Worm (Caenorhabditis elegans) whole organism, young adult: ENCODE data around the gene gldi-4.

Experiments
- B0035.1 ChIP-seq: sonication (generic microtip); optimal IDR thresholded peaks from 2 replicates; lab custom pipeline; 2016; ENCODE audit warnings: missing genetic modification characterization, mild to moderate bottlenecking, missing compliant biosample characterization, missing genotype, missing genetic modification reagents
- D2030.7 ChIP-seq: fragments of 200-800 bp; sonication (Bioruptor generic); IDR thresholded peaks from 2 replicates; pipeline ENCODE4 v1.3.6; 2022; ENCODE audit warnings: missing genetic modification reagents, missing genetic modification characterization, missing compliant biosample characterization
- F33H1.4 ChIP-seq: fragments of 200-800 bp; sonication (Bioruptor generic); IDR thresholded peaks from 2 replicates; pipeline ENCODE4 v1.3.6; 2022; ENCODE audit warnings: missing genetic modification reagents, missing genetic modification characterization, missing compliant biosample characterization
- F39B2.1 ChIP-seq: fragments of 200-800 bp; sonication (Bioruptor generic); IDR thresholded peaks from 2 replicates; pipeline ENCODE4 v1.3.6; 2022; ENCODE audit warnings: missing genetic modification reagents, missing genetic modification characterization, missing compliant biosample characterization
- T07F8.4 ChIP-seq: sonication (generic microtip); optimal IDR thresholded peaks from 2 replicates; lab custom pipeline; 2016; ENCODE audit warnings: mild to moderate bottlenecking, missing genetic modification characterization, moderate library complexity, missing compliant biosample characterization
- Y56A3A.18 ChIP-seq: fragments of 200-800 bp; sonication (Bioruptor generic); IDR thresholded peaks from 2 replicates; pipeline ENCODE4 v1.3.6; 2022; ENCODE audit warnings: missing genetic modification reagents, missing genetic modification characterization, missing compliant biosample characterization
- aptf-2 ChIP-seq: fragments of 200-800 bp; sonication (Bioruptor generic); conservative IDR thresholded peaks from 2 replicates; pipeline ENCODE4 v1.3.6; 2022; ENCODE audit warnings: missing genetic modification reagents, missing genetic modification characterization, missing compliant biosample characterization
- attf-3 ChIP-seq: fragments of 200-800 bp; sonication (Bioruptor generic); conservative IDR thresholded peaks from 2 replicates; pipeline ENCODE4 v1.3.6; 2022; ENCODE audit warnings: missing genetic modification reagents, missing genetic modification characterization, missing compliant biosample characterization
- cebp-1 ChIP-seq, 2 experiments: fragments of 200-800 bp in 1 of 2; sonication (Bioruptor generic) in 1 of 2; sonication (generic microtip) in 1 of 2; IDR thresholded peaks in 1 of 2; optimal IDR thresholded peaks in 1 of 2; 2 replicates each; pipeline versions ENCODE4 v1.3.6 to Lab custom; 2017 to 2022; ENCODE audit warnings: missing compliant biosample characterization in 2 of 2, missing genetic modification characterization in 2 of 2, mild to moderate bottlenecking in 1 of 2, missing genetic modification reagents in 1 of 2, moderate library complexity in 1 of 2
- ceh-27 ChIP-seq: fragments of 200-800 bp; sonication (Bioruptor generic); optimal IDR thresholded peaks from 2 replicates; lab custom pipeline; 2018; ENCODE audit warnings: mild to moderate bottlenecking, missing genetic modification characterization, moderate library complexity, missing compliant biosample characterization
- ceh-40 ChIP-seq: fragments of 200-800 bp; sonication (Bioruptor generic); IDR thresholded peaks from 2 replicates; pipeline ENCODE4 v1.3.6; 2022; ENCODE audit warnings: missing genetic modification characterization, missing compliant biosample characterization
- ceh-91 ChIP-seq: fragments of 200-800 bp; sonication (Bioruptor generic); IDR thresholded peaks from 2 replicates; pipeline ENCODE4 v1.3.6; 2022; ENCODE audit warnings: missing genetic modification reagents, missing genetic modification characterization, missing compliant biosample characterization
- dpff-1 ChIP-seq: sonication (generic microtip); optimal IDR thresholded peaks from 2 replicates; lab custom pipeline; 2017; ENCODE audit warnings: mild to moderate bottlenecking, missing genetic modification characterization, missing compliant biosample characterization
- efl-1 ChIP-seq: fragments of 150-350 bp; optimal IDR thresholded peaks from 2 replicates; lab custom pipeline; 2014; ENCODE audit warnings: missing biosample characterization, missing genetic modification reagents, missing genetic modification characterization
- fkh-3 ChIP-seq: sonication (generic microtip); optimal IDR thresholded peaks from 2 replicates; lab custom pipeline; 2016; ENCODE audit warnings: mild to moderate bottlenecking, missing genetic modification characterization, missing compliant biosample characterization
- hlh-12 ChIP-seq: sonication (generic microtip); optimal IDR thresholded peaks from 2 replicates; lab custom pipeline; 2016; ENCODE audit warnings: missing genetic modification characterization, missing compliant biosample characterization
- let-607 ChIP-seq, 2 experiments: fragments of 200-800 bp in 1 of 2; sonication (Bioruptor generic) in 1 of 2; sonication (generic microtip) in 1 of 2; optimal IDR thresholded peaks; 2 replicates each; lab custom pipeline; 2016 to 2018; ENCODE audit warnings: mild to moderate bottlenecking in 2 of 2, missing compliant biosample characterization in 2 of 2, missing genetic modification characterization in 2 of 2, moderate library complexity in 2 of 2, missing genotype in 1 of 2
- lin-26 ChIP-seq: fragments of 200-800 bp; sonication (Bioruptor generic); IDR thresholded peaks from 2 replicates; pipeline ENCODE4 v1.3.6; 2022; ENCODE audit warnings: missing genetic modification reagents, missing genetic modification characterization, missing compliant biosample characterization
- madf-6 ChIP-seq: fragments of 200-800 bp; sonication (Bioruptor generic); IDR thresholded peaks from 2 replicates; pipeline ENCODE4 v1.3.6; 2022; ENCODE audit warnings: missing genetic modification reagents, missing genetic modification characterization, missing compliant biosample characterization
- mel-28 ChIP-seq: sonication (generic microtip); optimal IDR thresholded peaks from 2 replicates; lab custom pipeline; 2016; ENCODE audit warnings: borderline replicate concordance, mild to moderate bottlenecking, missing genetic modification characterization, missing compliant biosample characterization
- nfyb-1 ChIP-seq: fragments of 200-800 bp; sonication (Bioruptor generic); IDR thresholded peaks from 2 replicates; pipeline ENCODE4 v1.3.6; 2022; ENCODE audit warnings: missing genetic modification reagents, missing genetic modification characterization, missing compliant biosample characterization
- nhr-120 ChIP-seq: fragments of 200-800 bp; sonication (Bioruptor generic); IDR thresholded peaks from 2 replicates; pipeline ENCODE4 v1.3.6; 2022; ENCODE audit warnings: missing genetic modification characterization, missing compliant biosample characterization
- nhr-80 ChIP-seq: sonication (generic microtip); optimal IDR thresholded peaks from 2 replicates; lab custom pipeline; 2016; ENCODE audit warnings: missing genetic modification characterization, missing compliant biosample characterization
- rec-8 ChIP-seq, 2 experiments: sonication (generic microtip); optimal IDR thresholded peaks; 2 replicates each; lab custom pipeline; 2016; ENCODE audit warnings: mild to moderate bottlenecking in 2 of 2, missing genetic modification characterization in 2 of 2, missing genetic modification reagents in 2 of 2, missing genotype in 2 of 2, missing biosample characterization in 1 of 2, missing compliant biosample characterization in 1 of 2, moderate library complexity in 1 of 2
- snpc-1.3 ChIP-seq: sonication (generic microtip); optimal IDR thresholded peaks from 2 replicates; lab custom pipeline; 2017; ENCODE audit warnings: missing genetic modification characterization, mild to moderate bottlenecking, missing compliant biosample characterization, antibody characterized with exemption, moderate library complexity, missing genotype, missing genetic modification reagents; ENCODE audit not compliant: insufficient read depth
- snpc-3.4 ChIP-seq: sonication (generic microtip); optimal IDR thresholded peaks from 2 replicates; lab custom pipeline; 2017; ENCODE audit warnings: missing genetic modification characterization, mild to moderate bottlenecking, missing compliant biosample characterization, antibody characterized with exemption, moderate library complexity, missing genotype, missing genetic modification reagents
- snpc-4 ChIP-seq, 5 experiments: fragments of 150-350 bp in 1 of 5; sonication (generic microtip) in 4 of 5; optimal IDR thresholded peaks; 2 replicates each; lab custom pipeline; 2014 to 2018; ENCODE audit warnings: missing genetic modification characterization in 5 of 5, missing biosample characterization in 3 of 5, antibody characterized with exemption in 2 of 5, mild to moderate bottlenecking in 2 of 5, missing compliant biosample characterization in 2 of 5, missing genotype in 2 of 5, moderate library complexity in 2 of 5, missing genetic modification reagents in 1 of 5
- ztf-3 ChIP-seq: fragments of 200-800 bp; sonication (Bioruptor generic); optimal IDR thresholded peaks from 2 replicates; lab custom pipeline; 2018; ENCODE audit warnings: mild to moderate bottlenecking, missing genetic modification characterization, missing compliant biosample characterization

The gldi-4 gene

ce11 chrIV:7023858-7024257, 6.4 kb downstream of the gldi-4 start, which contains the start of gene adah-1 (continued):
- TF ChIP-seq hlh-12 (tag; lab: Kevin White, UChicago) (no peak), madf-6 (GFP tag; lab: Robert Waterston, UW) (no peak)

DNA sequence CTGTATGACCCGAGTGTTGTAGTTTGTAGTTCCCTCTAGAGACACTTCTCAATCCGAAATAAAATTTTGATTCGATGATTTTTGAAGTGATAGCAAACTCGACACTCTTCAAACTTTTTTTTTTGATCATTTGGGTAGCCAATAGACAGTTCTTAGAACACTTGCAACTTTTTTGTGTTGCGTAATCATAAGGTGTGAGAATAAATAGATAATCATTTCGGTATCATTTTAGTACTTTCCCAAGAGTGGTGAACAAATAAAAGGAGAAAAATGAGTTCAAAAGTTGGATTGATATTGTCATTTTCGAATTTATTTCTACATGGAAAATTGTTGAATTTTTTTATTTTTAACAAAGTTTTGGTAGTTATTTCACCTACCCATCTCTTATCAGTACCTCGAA, 7.4 kb downstream of the gldi-4 start:
- TF ChIP-seq nfyb-1 (GFP tag; lab: Robert Waterston, UW) = no peak
- no peak for TF ChIP-seq snpc-3.4
- peak; percentile 20 for TF ChIP-seq nhr-80
- TF ChIP-seq ceh-91 = no peak
- no peak for TF ChIP-seq B0035.1 (tag; lab: Kevin White, UChicago)

- peak; percentile 79 for TF ChIP-seq nhr-80
- TF ChIP-seq ceh-27 (GFP tag; lab: Kevin White, UChicago) = no peak
These were observed 8.4 kb downstream of the gldi-4 start for ce11 chrIV:7025835-7026234.

ce11 chrIV:7031019-7031418, 13.6 kb downstream of the gldi-4 start:
- TF ChIP-seq F33H1.4 (GFP tag; lab: Robert Waterston, UW) = no peak
- no peak for TF ChIP-seq rec-8 (tag; optimal IDR thresholded peaks at IDR 0.05; lab: Kevin White, UChicago)
- TF ChIP-seq Y56A3A.18 (GFP tag; lab: Robert Waterston, UW) = no peak
- TF ChIP-seq mel-28 (tag; lab: Kevin White, UChicago) = no peak
- TF ChIP-seq cebp-1 (GFP tag; IDR thresholded peaks at IDR 0.05; lab: Robert Waterston, UW) = no peak
- peak; percentile 86 for TF ChIP-seq cebp-1 (tag; optimal IDR thresholded peaks at IDR 0.05; lab: Kevin White, UChicago)

- TF ChIP-seq fkh-3 (tag; lab: Kevin White, UChicago) = no peak
- no peak for TF ChIP-seq lin-26 (GFP tag; lab: Robert Waterston, UW)
- no peak for TF ChIP-seq ceh-40
- no peak for TF ChIP-seq attf-3
- TF ChIP-seq ceh-27 (GFP tag; lab: Kevin White, UChicago) = no peak
- TF ChIP-seq dpff-1 = no peak
- no peak for TF ChIP-seq T07F8.4 (tag; lab: Kevin White, UChicago)
- no peak for TF ChIP-seq nhr-120 (GFP tag; lab: Robert Waterston, UW)
- no peak for TF ChIP-seq aptf-2 (GFP tag; lab: Robert Waterston, UW)
- TF ChIP-seq F39B2.1 (GFP tag; lab: Robert Waterston, UW) = no peak
- no peak for TF ChIP-seq madf-6 (GFP tag; lab: Robert Waterston, UW)
- TF ChIP-seq, all 124 proteins: peak for 0
These were observed 15.0 kb downstream of the gldi-4 start, which contains the start of gene C06G3.8 for ce11 chrIV:7032459-7032858. TSS of gene C06G3.8 (minus strand) at chrIV:7032559.

ce11 chrIV:7035823-7036222, 18.4 kb downstream of the gldi-4 start, which contains the start of gene C06G3.3:
TSS of gene C06G3.3 (plus strand) at chrIV:7036123.
- no peak for TF ChIP-seq ztf-3
- no peak for TF ChIP-seq ceh-27 (GFP tag; lab: Kevin White, UChicago)
- TF ChIP-seq D2030.7 = no peak
- TF ChIP-seq nhr-120 (GFP tag; lab: Robert Waterston, UW) = no peak
- no peak for TF ChIP-seq let-607 (tag; optimal IDR thresholded peaks at IDR 0.05; lab: Kevin White, UChicago)
- TF ChIP-seq snpc-4 (GFP tag; optimal IDR thresholded peaks at IDR 0.05; lab: Kevin White, UChicago) = no peak
- no peak for TF ChIP-seq snpc-4 (tag; optimal IDR thresholded peaks at IDR 0.05; lab: Kevin White, UChicago)
- TF ChIP-seq efl-1 = no peak
- TF ChIP-seq snpc-1.3 (tag; lab: Kevin White, UChicago) = no peak
